Fruit fly (Drosophila melanogaster): ENCODE measurements around the gene CG10877.
A peak's percentile ranks its signal among the peaks of the same experiment; 100 is the strongest.

DNA sequence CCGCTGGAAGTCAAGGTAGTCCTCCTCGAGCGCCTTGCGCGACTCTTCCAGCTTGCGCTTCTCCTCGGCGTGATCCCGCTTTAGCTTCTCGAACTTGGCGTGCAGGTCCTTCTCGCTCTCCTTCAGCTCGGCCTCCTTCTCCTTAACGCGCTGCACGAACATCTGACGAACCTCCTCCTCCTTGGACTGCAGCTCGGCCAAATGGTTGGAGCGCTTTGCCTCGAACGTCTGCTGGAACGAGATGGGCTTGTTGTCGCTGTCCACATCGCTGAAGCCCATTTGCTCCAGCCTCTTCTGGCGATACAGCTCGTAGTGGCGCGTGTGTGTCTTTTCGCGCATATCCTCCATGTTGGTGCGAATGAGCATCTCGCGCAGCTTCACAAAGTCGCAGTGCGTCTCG is 22.5 kb upstream of the CG10877 start:
- TF ChIP-seq CG8478 (optimal IDR thresholded peaks at IDR 0.05) (peak; percentile 57), CG13775 (GFP tag; optimal IDR thresholded peaks at IDR 0.05) (no peak), pita (GFP tag; optimal IDR thresholded peaks at IDR 0.05) (no peak), CG11093 (GFP tag; IDR thresholded peaks at IDR 0.05) (no peak), lbe (GFP tag; optimal IDR thresholded peaks at IDR 0.05) (no peak)
